Worm (Caenorhabditis elegans) whole organism, L1 larva: ENCODE measurements around the gene pqm-1.
A peak's percentile ranks its signal among the peaks of the same experiment; 100 is the strongest.

Source experiments
- C16A3.4 ChIP-seq: fragments of 150-350 bp; optimal IDR thresholded peaks from 2 replicates; lab custom pipeline; 2014; ENCODE audit warnings: missing biosample characterization, missing genetic modification characterization
- F16B12.6 ChIP-seq: fragments of 150-350 bp; optimal IDR thresholded peaks from 2 replicates; lab custom pipeline; 2014; ENCODE audit warnings: missing biosample characterization, missing genetic modification characterization
- blmp-1 ChIP-seq: fragments of 150-350 bp; optimal IDR thresholded peaks from 2 replicates; lab custom pipeline; 2014; ENCODE audit warnings: missing biosample characterization, missing genetic modification characterization
- ceh-82 ChIP-seq, 3 experiments: fragments of 150-350 bp in 1 of 3; sonication (generic microtip) in 2 of 3; optimal IDR thresholded peaks; 2 replicates each; lab custom pipeline; 2014 to 2017; ENCODE audit warnings: missing biosample characterization in 3 of 3, missing genetic modification characterization in 3 of 3
- ceh-90 ChIP-seq: sonication (generic microtip); optimal IDR thresholded peaks from 2 replicates; lab custom pipeline; 2016; ENCODE audit warnings: missing genetic modification characterization, missing compliant biosample characterization
- dpl-1 ChIP-seq, 3 experiments: fragments of 150-350 bp in 2 of 3; sonication (generic microtip) in 1 of 3; optimal IDR thresholded peaks; 2 replicates each; lab custom pipeline; 2014 to 2017; ENCODE audit warnings: missing biosample characterization in 3 of 3, missing genetic modification characterization in 3 of 3, missing genetic modification reagents in 3 of 3
- dsc-1 ChIP-seq: sonication (generic microtip); optimal IDR thresholded peaks from 2 replicates; lab custom pipeline; 2016; ENCODE audit warnings: mild to moderate bottlenecking, missing genetic modification characterization, missing compliant biosample characterization
- efl-1 ChIP-seq, 4 experiments: fragments of 150-350 bp; optimal IDR thresholded peaks in 3 of 4; peaks in 1 of 4; 1 replicate in 1 of 4; 2 replicates in 3 of 4; lab custom pipeline; 2014; ENCODE audit warnings: missing biosample characterization in 2 of 4, missing genetic modification characterization in 2 of 4, missing genetic modification reagents in 2 of 4
- elt-2 ChIP-seq: sonication (generic microtip); optimal IDR thresholded peaks from 2 replicates; lab custom pipeline; 2016; ENCODE audit warnings: missing genetic modification characterization, mild to moderate bottlenecking, inconsistent platforms, missing compliant biosample characterization, missing genetic modification reagents
- fkh-4 ChIP-seq: sonication (generic microtip); optimal IDR thresholded peaks from 2 replicates; lab custom pipeline; 2016; ENCODE audit warnings: missing compliant biosample characterization, missing genetic modification characterization, borderline replicate concordance
- fos-1 ChIP-seq: fragments of 150-350 bp; optimal IDR thresholded peaks from 2 replicates; lab custom pipeline; 2014; ENCODE audit warnings: missing biosample characterization, missing genetic modification characterization
- grh-1 ChIP-seq: fragments of 200-800 bp; sonication (Bioruptor generic); IDR thresholded peaks from 2 replicates; pipeline ENCODE4 v1.3.6; 2022; ENCODE audit warnings: missing genetic modification reagents, missing genetic modification characterization, missing compliant biosample characterization
- isw-1 ChIP-seq: fragments of 200-800 bp; sonication (Bioruptor generic); IDR thresholded peaks from 2 replicates; pipeline ENCODE4 v1.3.6; 2022; ENCODE audit warnings: missing genetic modification characterization, missing compliant biosample characterization
- jun-1 ChIP-seq: fragments of 150-350 bp; optimal IDR thresholded peaks from 2 replicates; lab custom pipeline; 2014; ENCODE audit warnings: missing biosample characterization, missing genetic modification reagents, missing genetic modification characterization
- lin-13 ChIP-seq: fragments of 150-350 bp; optimal IDR thresholded peaks from 2 replicates; lab custom pipeline; 2014; ENCODE audit warnings: missing biosample characterization, missing genetic modification reagents, missing genetic modification characterization
- lin-14 ChIP-seq: fragments of 200-800 bp; sonication (Bioruptor generic); optimal IDR thresholded peaks from 2 replicates; lab custom pipeline; 2018; ENCODE audit warnings: mild to moderate bottlenecking, missing genetic modification characterization, moderate library complexity, missing compliant biosample characterization
- lin-35 ChIP-seq, 2 experiments: fragments of 150-350 bp; optimal IDR thresholded peaks; 2 replicates each; lab custom pipeline; 2014; ENCODE audit warnings: missing biosample characterization in 2 of 2, missing genetic modification characterization in 2 of 2, missing genetic modification reagents in 2 of 2
- lin-39 ChIP-seq: fragments of 150-350 bp; optimal IDR thresholded peaks from 2 replicates; lab custom pipeline; 2014; ENCODE audit warnings: missing biosample characterization, missing genetic modification reagents, missing genetic modification characterization
- lir-3 ChIP-seq: sonication (generic microtip); optimal IDR thresholded peaks from 2 replicates; lab custom pipeline; 2016; ENCODE audit warnings: mild to moderate bottlenecking, missing genetic modification characterization, moderate library complexity, missing compliant biosample characterization; ENCODE audit not compliant: poor library complexity
- lsy-2 ChIP-seq, 2 experiments: fragments of 150-350 bp; optimal IDR thresholded peaks; 2 replicates each; lab custom pipeline; 2014; ENCODE audit warnings: missing biosample characterization in 2 of 2, missing genetic modification characterization in 2 of 2
- mep-1 ChIP-seq: fragments of 150-350 bp; optimal IDR thresholded peaks from 2 replicates; lab custom pipeline; 2014; ENCODE audit warnings: missing biosample characterization, missing genetic modification characterization
- nhr-19 ChIP-seq: fragments of 200-800 bp; sonication (Bioruptor generic); conservative IDR thresholded peaks from 2 replicates; pipeline ENCODE4 v1.3.6; 2022; ENCODE audit warnings: missing genetic modification characterization, missing compliant biosample characterization
- nhr-20 ChIP-seq: sonication (generic microtip); optimal IDR thresholded peaks from 2 replicates; lab custom pipeline; 2016; ENCODE audit warnings: mild to moderate bottlenecking, missing genetic modification characterization, missing compliant biosample characterization
- nhr-237 ChIP-seq: fragments of 150-350 bp; optimal IDR thresholded peaks from 2 replicates; lab custom pipeline; 2014; ENCODE audit warnings: missing biosample characterization, missing genetic modification characterization
- nhr-47 ChIP-seq: sonication (generic microtip); optimal IDR thresholded peaks from 2 replicates; lab custom pipeline; 2016; ENCODE audit warnings: mild to moderate bottlenecking, missing genetic modification characterization, moderate library complexity, missing compliant biosample characterization
- nhr-71 ChIP-seq: sonication (generic microtip); optimal IDR thresholded peaks from 2 replicates; lab custom pipeline; 2016; ENCODE audit warnings: mild to moderate bottlenecking, missing genetic modification characterization, moderate library complexity, missing compliant biosample characterization
- nhr-77 ChIP-seq: fragments of 150-350 bp; optimal IDR thresholded peaks from 2 replicates; lab custom pipeline; 2014; ENCODE audit warnings: missing biosample characterization, missing genetic modification characterization
- nhr-84 ChIP-seq: sonication (generic microtip); optimal IDR thresholded peaks from 2 replicates; lab custom pipeline; 2017; ENCODE audit warnings: missing biosample characterization, missing genetic modification characterization
- nhr-85 ChIP-seq: sonication (generic microtip); peaks from one replicate; lab custom pipeline; 2016; ENCODE audit warnings: missing genetic modification characterization, inconsistent platforms, missing compliant biosample characterization
- pag-3 ChIP-seq: sonication (generic microtip); optimal IDR thresholded peaks from 2 replicates; lab custom pipeline; 2017; ENCODE audit warnings: missing genetic modification characterization, mild to moderate bottlenecking, missing compliant biosample characterization, antibody characterized with exemption, borderline replicate concordance; ENCODE audit not compliant: insufficient read depth
- pax-3 ChIP-seq: fragments of 200-800 bp; sonication (Bioruptor generic); optimal IDR thresholded peaks from 2 replicates; lab custom pipeline; 2018; ENCODE audit warnings: mild to moderate bottlenecking, missing genetic modification characterization, moderate library complexity, missing compliant biosample characterization
- pqm-1 ChIP-seq: sonication (generic microtip); optimal IDR thresholded peaks from 3 replicates; lab custom pipeline; 2017; ENCODE audit warnings: missing biosample characterization, missing genetic modification characterization
- rnt-1 ChIP-seq: sonication (generic microtip); optimal IDR thresholded peaks from 2 replicates; lab custom pipeline; 2016; ENCODE audit warnings: mild to moderate bottlenecking, missing genetic modification characterization, moderate library complexity, missing compliant biosample characterization
- skn-1 ChIP-seq: fragments of 150-350 bp; optimal IDR thresholded peaks from 2 replicates; lab custom pipeline; 2014; ENCODE audit warnings: missing biosample characterization, missing genetic modification characterization
- snu-23 ChIP-seq: sonication (generic microtip); optimal IDR thresholded peaks from 2 replicates; lab custom pipeline; 2016; ENCODE audit warnings: missing genetic modification characterization, missing compliant biosample characterization
- swsn-7 ChIP-seq: sonication (generic microtip); optimal IDR thresholded peaks from 2 replicates; lab custom pipeline; 2016; ENCODE audit warnings: missing genetic modification characterization, missing compliant biosample characterization
- tbx-2 ChIP-seq: sonication (generic microtip); optimal IDR thresholded peaks from 2 replicates; lab custom pipeline; 2016; ENCODE audit warnings: missing genetic modification characterization, missing compliant biosample characterization
- unc-30 ChIP-seq: sonication (generic microtip); optimal IDR thresholded peaks from 2 replicates; lab custom pipeline; 2017; ENCODE audit warnings: missing biosample characterization, missing genetic modification characterization
- unc-86 ChIP-seq: sonication (generic microtip); optimal IDR thresholded peaks from 2 replicates; lab custom pipeline; 2016; ENCODE audit warnings: missing genetic modification characterization, missing compliant biosample characterization
- vab-15 ChIP-seq: sonication (generic microtip); optimal IDR thresholded peaks from 2 replicates; lab custom pipeline; 2017; ENCODE audit warnings: missing genotype, mild to moderate bottlenecking, missing genetic modification characterization, missing compliant biosample characterization
- xbp-1 ChIP-seq: sonication (generic microtip); optimal IDR thresholded peaks from 2 replicates; lab custom pipeline; 2016; ENCODE audit warnings: missing genetic modification characterization, missing compliant biosample characterization
- ztf-4 ChIP-seq: fragments of 150-350 bp; optimal IDR thresholded peaks from 2 replicates; lab custom pipeline; 2014; ENCODE audit warnings: missing biosample characterization, missing genetic modification characterization

The pqm-1 gene

DNA sequence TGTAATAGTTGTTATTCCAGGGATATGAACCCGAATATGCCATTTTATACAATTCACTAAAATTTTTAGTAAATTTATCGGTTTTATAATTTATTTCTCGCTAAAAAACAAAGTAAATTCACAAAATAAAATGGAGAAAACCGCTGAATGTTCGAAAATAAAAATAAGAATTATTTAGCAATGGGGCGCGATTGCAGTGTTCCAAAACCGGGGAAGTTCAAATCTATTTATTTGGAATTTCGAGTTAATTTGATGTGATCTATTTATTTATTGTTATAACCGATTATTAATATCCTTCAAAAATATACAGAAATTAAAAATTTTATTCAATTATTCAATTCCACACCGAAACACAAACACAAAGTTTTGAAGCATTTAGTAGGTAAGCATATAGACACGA is 19.9 kb downstream of the pqm-1 start, which contains the start of gene F40F8.11:
TSS of gene F40F8.11 (minus strand) at position 49 of the 400 bp plus-strand sequence.
- no peak for TF ChIP-seq fos-1
- peak; percentile 21 for TF ChIP-seq xbp-1 (tag; lab: Kevin White, UChicago)
- peak; percentile 3 for TF ChIP-seq unc-86 (tag; lab: Kevin White, UChicago)
- peak; percentile 28; the same call in 1 of the 2 replicates for TF ChIP-seq nhr-19 (GFP tag; lab: Robert Waterston, UW)
- TF ChIP-seq ztf-4 (tag; lab: Kevin White, UChicago): no peak
- TF ChIP-seq unc-30: no peak
- peak; percentile 39 for TF ChIP-seq nhr-20
- no peak for TF ChIP-seq pax-3 (tag; lab: Kevin White, UChicago)
- peak; percentile 53 for TF ChIP-seq nhr-47 (tag; lab: Kevin White, UChicago)
- TF ChIP-seq lsy-2 (tag; optimal IDR thresholded peaks at IDR 0.05; lab: Kevin White, UChicago): peak; percentile 66 to 78
- TF ChIP-seq nhr-77: no peak
- TF ChIP-seq pag-3 (tag; lab: Kevin White, UChicago): no peak
- TF ChIP-seq blmp-1: peak; percentile 35
- TF ChIP-seq lir-3 (tag; lab: Kevin White, UChicago): peak; percentile 2
- peak; percentile 43 for TF ChIP-seq lin-14 (GFP tag; lab: Kevin White, UChicago)
- TF ChIP-seq dpl-1 (GFP tag; optimal IDR thresholded peaks at IDR 0.05; lab: Kevin White, UChicago): peak; percentile 80 to 91 (median 88)
- TF ChIP-seq nhr-85 (tag; lab: Kevin White, UChicago): peak; percentile 76
- TF ChIP-seq skn-1 (tag; lab: Kevin White, UChicago): peak; percentile 57
- peak in 1 of 3 experiments; percentile 11 for TF ChIP-seq ceh-82 (tag; optimal IDR thresholded peaks at IDR 0.05; lab: Kevin White, UChicago)
- TF ChIP-seq lin-13 (GFP tag; lab: Kevin White, UChicago): no peak
- TF ChIP-seq isw-1: 0 out of 2 replicates have a peak, but pooled peaks have one; percentile 1
- TF ChIP-seq mep-1 (tag; lab: Kevin White, UChicago): peak; percentile 56
- no peak for TF ChIP-seq nhr-84 (tag; lab: Kevin White, UChicago)
- TF ChIP-seq ceh-90 (tag; lab: Kevin White, UChicago): no peak
- TF ChIP-seq vab-15 (tag; lab: Kevin White, UChicago): no peak
- TF ChIP-seq C16A3.4 (tag; lab: Kevin White, UChicago): peak; percentile 62
- TF ChIP-seq snu-23 (GFP tag; lab: Kevin White, UChicago): peak; percentile 55
- TF ChIP-seq dsc-1 (tag; lab: Kevin White, UChicago): peak; percentile 30
- peak; percentile 20 for TF ChIP-seq swsn-7
- peak; percentile 8 for TF ChIP-seq lin-39 (tag; lab: Kevin White, UChicago)
- peak; percentile 22 for TF ChIP-seq elt-2 (tag; lab: Kevin White, UChicago)
- peak; percentile 49 to 88 for TF ChIP-seq efl-1 (optimal IDR thresholded peaks at IDR 0.05; lab: Kevin White, UChicago)
- peak; percentile 90 to 99 for TF ChIP-seq efl-1 (GFP tag; optimal IDR thresholded peaks at IDR 0.05 in 1 of 2; lab: Kevin White, UChicago)
- TF ChIP-seq jun-1 (tag; lab: Kevin White, UChicago): no peak
- peak; percentile 24 for TF ChIP-seq rnt-1 (tag; lab: Kevin White, UChicago)
- TF ChIP-seq nhr-71 (tag; lab: Kevin White, UChicago): peak; percentile 59
- peak; percentile 89 to 95 for TF ChIP-seq lin-35 (GFP tag; optimal IDR thresholded peaks at IDR 0.05; lab: Kevin White, UChicago)
- peak; percentile 26 for TF ChIP-seq tbx-2 (tag; lab: Kevin White, UChicago)

DNA sequence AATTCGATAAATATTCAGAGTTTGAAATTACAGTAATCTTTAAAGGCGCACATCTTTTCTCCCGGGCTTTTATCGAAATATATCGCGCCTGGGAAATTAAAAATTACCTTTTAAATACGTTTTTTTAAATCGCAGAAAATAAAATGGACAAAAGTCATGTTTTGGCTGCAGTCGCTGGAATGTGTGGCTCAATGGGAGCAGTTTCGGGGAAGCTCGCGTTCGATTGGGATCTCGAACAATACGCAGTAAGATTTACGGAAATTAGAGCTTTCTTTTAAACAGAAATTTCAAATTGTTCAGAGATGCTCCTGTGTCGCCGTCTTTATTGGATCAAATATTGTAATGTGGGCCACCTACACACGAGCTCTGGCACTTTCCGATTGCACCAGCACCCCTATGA is 22.9 kb downstream of the pqm-1 start, which contains the start of gene F40F8.12:
TSS of gene F40F8.12 (plus strand) at position 301 of the 400 bp plus-strand sequence.
- TF ChIP-seq grh-1 (GFP tag; lab: Robert Waterston, UW) (no peak), unc-86 (tag; lab: Kevin White, UChicago) (no peak), ceh-82 (tag; optimal IDR thresholded peaks at IDR 0.05; lab: Kevin White, UChicago) (no peak), F16B12.6 (no peak), isw-1 (no peak), fkh-4 (tag; lab: Kevin White, UChicago) (no peak), pqm-1 (tag; lab: Kevin White, UChicago) (no peak), xbp-1 (tag; lab: Kevin White, UChicago) (no peak), pag-3 (tag; lab: Kevin White, UChicago) (no peak), nhr-237 (tag; lab: Kevin White, UChicago) (no peak), efl-1 (optimal IDR thresholded peaks at IDR 0.05; lab: Kevin White, UChicago) (no peak), efl-1 (GFP tag; optimal IDR thresholded peaks at IDR 0.05 in 1 of 2; lab: Kevin White, UChicago) (no peak)
